Worm (Caenorhabditis elegans) whole organism, young adult: ENCODE data around the gene ngn-1.
A peak's percentile ranks its signal among the peaks of the same experiment; 100 is the strongest.

Experiments used
- B0035.1 ChIP-seq: sonication (generic microtip); optimal IDR thresholded peaks from 2 replicates; lab custom pipeline; 2016; ENCODE audit warnings: missing genetic modification characterization, mild to moderate bottlenecking, missing compliant biosample characterization, missing genotype, missing genetic modification reagents
- B0336.3 ChIP-seq: fragments of 200-800 bp; sonication (Bioruptor generic); IDR thresholded peaks from 2 replicates; pipeline ENCODE4 v1.3.6; 2022; ENCODE audit warnings: missing genetic modification characterization, missing compliant biosample characterization
- C06A6.2 ChIP-seq: fragments of 200-800 bp; sonication (Bioruptor generic); conservative IDR thresholded peaks from 2 replicates; pipeline ENCODE4 v1.3.6; 2022; ENCODE audit warnings: missing genetic modification characterization, missing compliant biosample characterization
- D2030.7 ChIP-seq: fragments of 200-800 bp; sonication (Bioruptor generic); IDR thresholded peaks from 2 replicates; pipeline ENCODE4 v1.3.6; 2022; ENCODE audit warnings: missing genetic modification reagents, missing genetic modification characterization, missing compliant biosample characterization
- F22D6.2 ChIP-seq: sonication (generic microtip); optimal IDR thresholded peaks from 2 replicates; lab custom pipeline; 2016; ENCODE audit warnings: mild to moderate bottlenecking, missing genetic modification characterization, missing compliant biosample characterization
- F33H1.4 ChIP-seq: fragments of 200-800 bp; sonication (Bioruptor generic); IDR thresholded peaks from 2 replicates; pipeline ENCODE4 v1.3.6; 2022; ENCODE audit warnings: missing genetic modification reagents, missing genetic modification characterization, missing compliant biosample characterization
- F39B2.1 ChIP-seq: fragments of 200-800 bp; sonication (Bioruptor generic); IDR thresholded peaks from 2 replicates; pipeline ENCODE4 v1.3.6; 2022; ENCODE audit warnings: missing genetic modification reagents, missing genetic modification characterization, missing compliant biosample characterization
- F49E8.2 ChIP-seq: sonication (generic microtip); optimal IDR thresholded peaks from 3 replicates; lab custom pipeline; 2017; ENCODE audit warnings: missing genetic modification characterization, mild to moderate bottlenecking, missing compliant biosample characterization, antibody characterized with exemption, moderate library complexity; ENCODE audit not compliant: insufficient read depth
- F57A8.1 ChIP-seq: fragments of 200-800 bp; sonication (Bioruptor generic); optimal IDR thresholded peaks from 2 replicates; lab custom pipeline; 2018; ENCODE audit warnings: mild to moderate bottlenecking, missing genetic modification characterization, moderate library complexity, missing compliant biosample characterization
- T07F8.4 ChIP-seq: sonication (generic microtip); optimal IDR thresholded peaks from 2 replicates; lab custom pipeline; 2016; ENCODE audit warnings: mild to moderate bottlenecking, missing genetic modification characterization, moderate library complexity, missing compliant biosample characterization
- T26A5.8 ChIP-seq: sonication (generic microtip); optimal IDR thresholded peaks from 2 replicates; lab custom pipeline; 2016; ENCODE audit warnings: missing genetic modification characterization, missing compliant biosample characterization
- Y53G8AR.9 ChIP-seq: fragments of 200-800 bp; sonication (Bioruptor generic); conservative IDR thresholded peaks from 2 replicates; pipeline ENCODE4 v1.3.6; 2022; ENCODE audit warnings: missing genetic modification reagents, missing genetic modification characterization, missing compliant biosample characterization
- Y56A3A.18 ChIP-seq: fragments of 200-800 bp; sonication (Bioruptor generic); IDR thresholded peaks from 2 replicates; pipeline ENCODE4 v1.3.6; 2022; ENCODE audit warnings: missing genetic modification reagents, missing genetic modification characterization, missing compliant biosample characterization
- Y67H2A.10 ChIP-seq: fragments of 200-800 bp; sonication (Bioruptor generic); conservative IDR thresholded peaks from 2 replicates; pipeline ENCODE4 v1.3.6; 2022; ENCODE audit warnings: missing genetic modification reagents, missing genetic modification characterization, missing compliant biosample characterization
- akir-1 ChIP-seq: fragments of 200-800 bp; sonication (Bioruptor generic); optimal IDR thresholded peaks from 2 replicates; lab custom pipeline; 2018; ENCODE audit warnings: mild to moderate bottlenecking, missing genetic modification characterization, moderate library complexity, missing compliant biosample characterization
- aptf-2 ChIP-seq: fragments of 200-800 bp; sonication (Bioruptor generic); conservative IDR thresholded peaks from 2 replicates; pipeline ENCODE4 v1.3.6; 2022; ENCODE audit warnings: missing genetic modification reagents, missing genetic modification characterization, missing compliant biosample characterization
- bed-2 ChIP-seq: fragments of 200-800 bp; sonication (Bioruptor generic); IDR thresholded peaks from 2 replicates; pipeline ENCODE4 v1.3.6; 2022; ENCODE audit warnings: missing genetic modification reagents, missing genetic modification characterization, missing compliant biosample characterization
- ceh-100 ChIP-seq: fragments of 200-800 bp; sonication (Bioruptor generic); IDR thresholded peaks from 2 replicates; pipeline ENCODE4 v1.3.6; 2022; ENCODE audit warnings: missing genetic modification reagents, missing genetic modification characterization, missing compliant biosample characterization
- ceh-58 ChIP-seq: fragments of 200-800 bp; sonication (Bioruptor generic); IDR thresholded peaks from 2 replicates; pipeline ENCODE4 v1.3.6; 2022; ENCODE audit warnings: missing genetic modification characterization, missing compliant biosample characterization
- ceh-79 ChIP-seq: sonication (generic microtip); optimal IDR thresholded peaks from 2 replicates; lab custom pipeline; 2017; ENCODE audit warnings: mild to moderate bottlenecking, missing genetic modification characterization, missing compliant biosample characterization
- dox-1 ChIP-seq: fragments of 200-800 bp; sonication (Bioruptor generic); IDR thresholded peaks from 2 replicates; pipeline ENCODE4 v1.3.6; 2022; ENCODE audit warnings: missing genetic modification reagents, missing genetic modification characterization, missing compliant biosample characterization
- dpff-1 ChIP-seq: sonication (generic microtip); optimal IDR thresholded peaks from 2 replicates; lab custom pipeline; 2017; ENCODE audit warnings: mild to moderate bottlenecking, missing genetic modification characterization, missing compliant biosample characterization
- efl-1 ChIP-seq: fragments of 150-350 bp; optimal IDR thresholded peaks from 2 replicates; lab custom pipeline; 2014; ENCODE audit warnings: missing biosample characterization, missing genetic modification reagents, missing genetic modification characterization
- egl-18 ChIP-seq: fragments of 200-800 bp; sonication (Bioruptor generic); IDR thresholded peaks from 2 replicates; pipeline ENCODE4 v1.3.6; 2022; ENCODE audit warnings: missing genetic modification reagents, missing genetic modification characterization, missing compliant biosample characterization
- egl-44 ChIP-seq: fragments of 200-800 bp; sonication (Bioruptor generic); IDR thresholded peaks from 2 replicates; pipeline ENCODE4 v1.3.6; 2022; ENCODE audit warnings: missing genetic modification reagents, missing genetic modification characterization, missing compliant biosample characterization
- ekl-4 ChIP-seq: fragments of 200-800 bp; sonication (Bioruptor generic); IDR thresholded peaks from 2 replicates; pipeline ENCODE4 v1.3.6; 2022; ENCODE audit warnings: missing genetic modification reagents, missing genetic modification characterization, missing compliant biosample characterization
- him-1 ChIP-seq: sonication (generic microtip); optimal IDR thresholded peaks from 2 replicates; lab custom pipeline; 2016; ENCODE audit warnings: missing genotype, missing genetic modification reagents, missing genetic modification characterization, missing compliant biosample characterization
- hlh-12 ChIP-seq: sonication (generic microtip); optimal IDR thresholded peaks from 2 replicates; lab custom pipeline; 2016; ENCODE audit warnings: missing genetic modification characterization, missing compliant biosample characterization
- hsf-1 ChIP-seq: fragments of 200-800 bp; sonication (Bioruptor generic); IDR thresholded peaks from 2 replicates; pipeline ENCODE4 v1.3.6; 2022; ENCODE audit warnings: missing genetic modification reagents, missing genetic modification characterization, missing compliant biosample characterization
- let-607 ChIP-seq, 2 experiments: fragments of 200-800 bp in 1 of 2; sonication (Bioruptor generic) in 1 of 2; sonication (generic microtip) in 1 of 2; optimal IDR thresholded peaks; 2 replicates each; lab custom pipeline; 2016 to 2018; ENCODE audit warnings: mild to moderate bottlenecking in 2 of 2, missing compliant biosample characterization in 2 of 2, missing genetic modification characterization in 2 of 2, moderate library complexity in 2 of 2, missing genotype in 1 of 2
- lin-26 ChIP-seq: fragments of 200-800 bp; sonication (Bioruptor generic); IDR thresholded peaks from 2 replicates; pipeline ENCODE4 v1.3.6; 2022; ENCODE audit warnings: missing genetic modification reagents, missing genetic modification characterization, missing compliant biosample characterization
- lin-35 ChIP-seq, 3 experiments: fragments of 150-350 bp in 2 of 3; sonication (generic microtip) in 1 of 3; optimal IDR thresholded peaks; 2 replicates each; lab custom pipeline; 2014 to 2018; ENCODE audit warnings: missing biosample characterization in 3 of 3, missing genetic modification characterization in 3 of 3, missing genetic modification reagents in 3 of 3
- lsl-1 ChIP-seq: fragments of 200-800 bp; sonication (Bioruptor generic); optimal IDR thresholded peaks from 2 replicates; lab custom pipeline; 2018; ENCODE audit warnings: mild to moderate bottlenecking, missing genetic modification characterization, moderate library complexity, missing compliant biosample characterization
- madf-3 ChIP-seq: fragments of 200-800 bp; sonication (Bioruptor generic); IDR thresholded peaks from 2 replicates; pipeline ENCODE4 v1.3.6; 2022; ENCODE audit warnings: missing genetic modification reagents, missing genetic modification characterization, missing compliant biosample characterization
- madf-8 ChIP-seq: fragments of 200-800 bp; sonication (Bioruptor generic); conservative IDR thresholded peaks from 2 replicates; pipeline ENCODE4 v1.3.6; 2022; ENCODE audit warnings: missing genetic modification reagents, missing genetic modification characterization, missing compliant biosample characterization
- mel-28 ChIP-seq: sonication (generic microtip); optimal IDR thresholded peaks from 2 replicates; lab custom pipeline; 2016; ENCODE audit warnings: borderline replicate concordance, mild to moderate bottlenecking, missing genetic modification characterization, missing compliant biosample characterization
- mes-4 ChIP-seq: sonication (generic microtip); optimal IDR thresholded peaks from 2 replicates; lab custom pipeline; 2016; ENCODE audit warnings: missing genotype, missing genetic modification characterization, missing compliant biosample characterization
- nhr-179 ChIP-seq: sonication (generic microtip); optimal IDR thresholded peaks from 2 replicates; lab custom pipeline; 2016; ENCODE audit warnings: mild to moderate bottlenecking, missing genetic modification characterization, missing compliant biosample characterization
- nhr-27 ChIP-seq: fragments of 200-800 bp; sonication (Bioruptor generic); optimal IDR thresholded peaks from 2 replicates; lab custom pipeline; 2018; ENCODE audit warnings: mild to moderate bottlenecking, missing genetic modification characterization, moderate library complexity, missing compliant biosample characterization
- nhr-80 ChIP-seq: sonication (generic microtip); optimal IDR thresholded peaks from 2 replicates; lab custom pipeline; 2016; ENCODE audit warnings: missing genetic modification characterization, missing compliant biosample characterization
- pbrm-1 ChIP-seq: fragments of 200-800 bp; sonication (Bioruptor generic); IDR thresholded peaks from 2 replicates; pipeline ENCODE4 v1.3.6; 2022; ENCODE audit warnings: missing genetic modification reagents, missing genetic modification characterization, missing compliant biosample characterization
- pha-4 ChIP-seq: fragments of 150-350 bp; sonication (generic microtip); optimal IDR thresholded peaks from 2 replicates; lab custom pipeline; 2014; ENCODE audit warnings: missing biosample characterization, missing genetic modification reagents, missing genetic modification characterization
- sdz-38 ChIP-seq: sonication (generic microtip); optimal IDR thresholded peaks from 2 replicates; lab custom pipeline; 2016; ENCODE audit warnings: missing genotype, missing genetic modification characterization, missing compliant biosample characterization
- somi-1 ChIP-seq: fragments of 200-800 bp; sonication (Bioruptor generic); optimal IDR thresholded peaks from 2 replicates; lab custom pipeline; 2018; ENCODE audit warnings: mild to moderate bottlenecking, missing genetic modification characterization, missing compliant biosample characterization
- tbx-9 ChIP-seq: sonication (generic microtip); optimal IDR thresholded peaks from 2 replicates; lab custom pipeline; 2016; ENCODE audit warnings: borderline replicate concordance, missing genetic modification characterization, inconsistent platforms, missing compliant biosample characterization
- xnd-1 ChIP-seq: sonication (generic microtip); optimal IDR thresholded peaks from 2 replicates; lab custom pipeline; 2016; ENCODE audit warnings: missing genotype, missing genetic modification reagents, missing genetic modification characterization, missing compliant biosample characterization
- zfh-2 ChIP-seq: fragments of 200-800 bp; sonication (Bioruptor generic); conservative IDR thresholded peaks from 2 replicates; pipeline ENCODE4 v1.3.6; 2022; ENCODE audit warnings: missing genetic modification reagents, missing genetic modification characterization, missing compliant biosample characterization
- ztf-25 ChIP-seq: fragments of 200-800 bp; sonication (Bioruptor generic); IDR thresholded peaks from 2 replicates; pipeline ENCODE4 v1.3.6; 2022; ENCODE audit warnings: missing genetic modification reagents, missing genetic modification characterization, missing compliant biosample characterization
- ztf-3 ChIP-seq: fragments of 200-800 bp; sonication (Bioruptor generic); optimal IDR thresholded peaks from 2 replicates; lab custom pipeline; 2018; ENCODE audit warnings: mild to moderate bottlenecking, missing genetic modification characterization, missing compliant biosample characterization

Gene ngn-1

ce11 chrIV:2640950-2641349 is 12.9 kb upstream of the ngn-1 start, which contains the start of the genes mdf-2 and nduv-3 (continued):
- TF ChIP-seq bed-2 (GFP tag; lab: Robert Waterston, UW) (no peak), D2030.7 (GFP tag; lab: Robert Waterston, UW) (peak; percentile 55; the same call in 1 of the 2 replicates), T07F8.4 (tag; lab: Kevin White, UChicago) (no peak), zfh-2 (GFP tag; lab: Robert Waterston, UW) (0 out of 2 replicates have a peak, but pooled peaks have one; percentile 25), F49E8.2 (tag; lab: Kevin White, UChicago) (no peak), dpff-1 (tag; lab: Kevin White, UChicago) (no peak), lin-35 (GFP tag; optimal IDR thresholded peaks at IDR 0.05; lab: Kevin White, UChicago) (peak in 2 of 3 experiments; percentile 64 to 88), ekl-4 (GFP tag; lab: Robert Waterston, UW) (peak; percentile 52; the same call in 1 of the 2 replicates), mes-4 (tag; lab: Kevin White, UChicago) (no peak), ztf-25 (GFP tag; lab: Robert Waterston, UW) (no peak), ceh-58 (no peak), somi-1 (GFP tag; lab: Kevin White, UChicago) (no peak), B0035.1 (tag; lab: Kevin White, UChicago) (no peak), pbrm-1 (GFP tag; lab: Robert Waterston, UW) (peak; percentile 75), madf-3 (GFP tag; lab: Robert Waterston, UW) (peak; percentile 72; the same call in 1 of the 2 replicates), tbx-9 (tag; lab: Kevin White, UChicago) (no peak), C06A6.2 (GFP tag; lab: Robert Waterston, UW) (no peak), egl-18 (GFP tag; lab: Robert Waterston, UW) (no peak), F33H1.4 (peak; percentile 70), him-1 (no peak), lin-26 (GFP tag; lab: Robert Waterston, UW) (no peak), madf-8 (peak; percentile 69), mel-28 (tag; lab: Kevin White, UChicago) (no peak), dox-1 (GFP tag; lab: Robert Waterston, UW) (peak; percentile 74), Y53G8AR.9 (peak; percentile 49; the same call in 1 of the 2 replicates), T26A5.8 (tag; lab: Kevin White, UChicago) (no peak), hlh-12 (no peak), nhr-80 (tag; lab: Kevin White, UChicago) (no peak), nhr-179 (tag; lab: Kevin White, UChicago) (no peak), xnd-1 (tag; lab: Kevin White, UChicago) (peak; percentile 53), egl-44 (GFP tag; lab: Robert Waterston, UW) (0 out of 2 replicates have a peak, but pooled peaks have one; percentile 36), F57A8.1 (GFP tag; lab: Kevin White, UChicago) (no peak), F39B2.1 (GFP tag; lab: Robert Waterston, UW) (no peak), F22D6.2 (tag; lab: Kevin White, UChicago) (no peak), aptf-2 (GFP tag; lab: Robert Waterston, UW) (no peak), pha-4 (tag; lab: Kevin White, UChicago) (no peak), lsl-1 (GFP tag; lab: Kevin White, UChicago) (peak; percentile 58), hsf-1 (GFP tag; lab: Robert Waterston, UW) (peak; percentile 56; the same call in 1 of the 2 replicates), let-607 (tag; optimal IDR thresholded peaks at IDR 0.05; lab: Kevin White, UChicago) (no peak), ceh-79 (tag; lab: Kevin White, UChicago) (no peak), sdz-38 (tag; lab: Kevin White, UChicago) (no peak), Y67H2A.10 (GFP tag; lab: Robert Waterston, UW) (no peak), Y56A3A.18 (GFP tag; lab: Robert Waterston, UW) (no peak), B0336.3 (GFP tag; lab: Robert Waterston, UW) (peak; percentile 66), efl-1 (peak; percentile 84), ztf-3 (GFP tag; lab: Kevin White, UChicago) (no peak), ceh-100 (GFP tag; lab: Robert Waterston, UW) (no peak), akir-1 (GFP tag; lab: Kevin White, UChicago) (no peak), nhr-27 (tag; lab: Kevin White, UChicago) (no peak)
